Fruit fly (Drosophila melanogaster) whole organism, embryonic: ENCODE data around the gene CG5359.
A peak's percentile ranks its signal among the peaks of the same experiment; 100 is the strongest.

Source experiments
- Antp ChIP-seq: fragments of 200-800 bp; sonication (Bioruptor generic); optimal IDR thresholded peaks from 3 replicates; lab custom pipeline; 2016; ENCODE audit warnings: missing biosample characterization, missing genetic modification characterization
- Atf3 ChIP-seq: fragments of 200-800 bp; sonication (Bioruptor generic); optimal IDR thresholded peaks from 3 replicates; lab custom pipeline; 2016; ENCODE audit warnings: missing biosample characterization, missing genetic modification characterization
- B-H1 ChIP-seq: fragments of 200-800 bp; sonication (Bioruptor generic); IDR thresholded peaks from 3 replicates; pipeline ENCODE4 v1.3.6; 2022; ENCODE audit warnings: missing biosample characterization, missing genetic modification characterization
- Bteb2 ChIP-seq: fragments of 200-800 bp; sonication (Bioruptor generic); optimal IDR thresholded peaks from 2 replicates; lab custom pipeline; 2016; ENCODE audit warnings: missing biosample characterization, missing genetic modification characterization
- CG10565 ChIP-seq: fragments of 200-800 bp; sonication (Bioruptor generic); optimal IDR thresholded peaks from 3 replicates; lab custom pipeline; 2016; ENCODE audit warnings: missing biosample characterization, mild to moderate bottlenecking, missing genetic modification characterization
- CG12219 ChIP-seq: fragments of 200-800 bp; sonication (Bioruptor generic); optimal IDR thresholded peaks from 3 replicates; lab custom pipeline; 2018; ENCODE audit warnings: missing biosample characterization, mild to moderate bottlenecking, missing genetic modification characterization
- CG12391 ChIP-seq: fragments of 200-800 bp; sonication (Bioruptor generic); optimal IDR thresholded peaks from 3 replicates; lab custom pipeline; 2018; ENCODE audit warnings: missing biosample characterization, mild to moderate bottlenecking, missing genetic modification characterization, moderate library complexity
- CG15073 ChIP-seq: fragments of 200-800 bp; sonication (Bioruptor generic); optimal IDR thresholded peaks from 2 replicates; lab custom pipeline; 2016; ENCODE audit warnings: missing biosample characterization, missing genetic modification characterization
- CG17361 ChIP-seq: fragments of 200-800 bp; sonication (Bioruptor generic); IDR thresholded peaks from 3 replicates; pipeline ENCODE4 v1.3.6; 2022; ENCODE audit warnings: missing biosample characterization, missing genetic modification characterization
- CG2875 ChIP-seq: fragments of 200-800 bp; sonication (Bioruptor generic); optimal IDR thresholded peaks from 2 replicates; lab custom pipeline; 2017; ENCODE audit warnings: missing biosample characterization, mild to moderate bottlenecking, missing genetic modification characterization, missing genetic modification reagents
- CG31441 ChIP-seq: fragments of 200-800 bp; sonication (Bioruptor generic); IDR thresholded peaks from 2 replicates; pipeline ENCODE4 v1.3.6; 2022; ENCODE audit warnings: missing biosample characterization, missing genetic modification characterization
- CG33557 ChIP-seq: fragments of 200-800 bp; sonication (Bioruptor generic); optimal IDR thresholded peaks from 2 replicates; lab custom pipeline; 2019; ENCODE audit warnings: missing biosample characterization, mild to moderate bottlenecking, missing genetic modification characterization, moderate library complexity
- CG4730 ChIP-seq: fragments of 200-800 bp; sonication (Bioruptor generic); IDR thresholded peaks from 2 replicates; pipeline ENCODE4 v1.3.6; 2022; ENCODE audit warnings: missing biosample characterization, missing genetic modification characterization
- CG6175 ChIP-seq: fragments of 200-800 bp; sonication (Bioruptor generic); IDR thresholded peaks from 3 replicates; pipeline ENCODE4 v1.3.6; 2022; ENCODE audit warnings: missing biosample characterization, missing genetic modification characterization
- CG6765 ChIP-seq: fragments of 200-800 bp; sonication (Bioruptor generic); optimal IDR thresholded peaks from 3 replicates; lab custom pipeline; 2017; ENCODE audit warnings: missing biosample characterization, mild to moderate bottlenecking, missing genetic modification characterization
- CG8478 ChIP-seq: fragments of >200 bp; optimal IDR thresholded peaks from 2 replicates; lab custom pipeline; 2018
- D19A ChIP-seq: fragments of 200-800 bp; optimal IDR thresholded peaks from 3 replicates; lab custom pipeline; 2019; ENCODE audit warnings: missing biosample characterization, mild to moderate bottlenecking, missing genetic modification characterization, moderate library complexity
- Dek ChIP-seq: fragments of 200-800 bp; sonication (Bioruptor generic); optimal IDR thresholded peaks from 3 replicates; lab custom pipeline; 2019; ENCODE audit warnings: missing biosample characterization, mild to moderate bottlenecking, missing genetic modification characterization, moderate library complexity
- Doc2 ChIP-seq: fragments of 200-800 bp; sonication (Bioruptor generic); IDR thresholded peaks from 2 replicates; pipeline ENCODE4 v1.3.6; 2022; ENCODE audit warnings: missing biosample characterization, missing genetic modification characterization
- ERR ChIP-seq: fragments of 200-800 bp; sonication (Bioruptor generic); optimal IDR thresholded peaks from 2 replicates; lab custom pipeline; 2016; ENCODE audit warnings: missing biosample characterization, missing genetic modification characterization
- MESR4 ChIP-seq: fragments of 200-800 bp; sonication (Bioruptor generic); optimal IDR thresholded peaks from 2 replicates; lab custom pipeline; 2018; ENCODE audit warnings: missing biosample characterization, mild to moderate bottlenecking, missing genetic modification characterization, moderate library complexity
- Ptx1 ChIP-seq: fragments of 200-800 bp; sonication (Bioruptor generic); IDR thresholded peaks from 2 replicates; pipeline ENCODE4 v1.3.6; 2022; ENCODE audit warnings: missing biosample characterization, missing genetic modification characterization
- Sox102F ChIP-seq: fragments of 200-800 bp; sonication (Bioruptor generic); optimal IDR thresholded peaks from 2 replicates; lab custom pipeline; 2018; ENCODE audit warnings: missing biosample characterization, mild to moderate bottlenecking, missing genetic modification characterization, moderate library complexity
- Sry-δ ChIP-seq: fragments of 200-800 bp; sonication (Bioruptor generic); optimal IDR thresholded peaks from 2 replicates; lab custom pipeline; 2016; ENCODE audit warnings: missing biosample characterization, missing genetic modification characterization
- Vsx1 ChIP-seq: fragments of 200-800 bp; sonication (Bioruptor generic); optimal IDR thresholded peaks from 2 replicates; lab custom pipeline; 2017; ENCODE audit warnings: missing biosample characterization, mild to moderate bottlenecking, missing genetic modification characterization, missing genetic modification reagents
- ara ChIP-seq: fragments of 200-800 bp; sonication (Bioruptor generic); IDR thresholded peaks from 2 replicates; pipeline ENCODE4 v1.3.6; 2022; ENCODE audit warnings: missing biosample characterization, missing genetic modification characterization
- bigmax ChIP-seq: fragments of 200-800 bp; sonication (Bioruptor generic); optimal IDR thresholded peaks from 2 replicates; lab custom pipeline; 2018; ENCODE audit warnings: missing biosample characterization, mild to moderate bottlenecking, missing genetic modification characterization
- cato ChIP-seq: fragments of 200-800 bp; sonication (Bioruptor generic); optimal IDR thresholded peaks from 2 replicates; lab custom pipeline; 2016; ENCODE audit warnings: missing biosample characterization, missing genetic modification characterization, borderline replicate concordance
- cg ChIP-seq: fragments of 200-800 bp; sonication (Bioruptor generic); optimal IDR thresholded peaks from 3 replicates; lab custom pipeline; 2019; ENCODE audit warnings: missing biosample characterization, mild to moderate bottlenecking, missing genetic modification characterization, moderate library complexity
- chinmo ChIP-seq: fragments of 200-800 bp; sonication (Bioruptor generic); IDR thresholded peaks from 4 replicates; pipeline ENCODE4 v1.3.6; 2022; ENCODE audit warnings: missing biosample characterization, missing genetic modification characterization; ENCODE audit not compliant: partially characterized antibody
- corto ChIP-seq: fragments of 200-800 bp; sonication (Bioruptor generic); optimal IDR thresholded peaks from 2 replicates; lab custom pipeline; 2016; ENCODE audit warnings: missing biosample characterization, mild to moderate bottlenecking, missing genetic modification characterization, moderate library complexity
- crp ChIP-seq, 2 experiments: fragments of 200-800 bp; sonication (Bioruptor generic); optimal IDR thresholded peaks; 2 replicates in 1 of 2; 3 replicates in 1 of 2; lab custom pipeline; 2017; ENCODE audit warnings: missing biosample characterization in 2 of 2, missing genetic modification characterization in 2 of 2, mild to moderate bottlenecking in 1 of 2, moderate library complexity in 1 of 2
- hb ChIP-seq: fragments of 200-800 bp; sonication (Bioruptor generic); IDR thresholded peaks from 3 replicates; pipeline ENCODE4 v1.3.6; 2022; ENCODE audit warnings: missing biosample characterization, missing genetic modification characterization; ENCODE audit not compliant: partially characterized antibody
- insv ChIP-seq, 2 experiments: fragments of 200-800 bp; sonication (Bioruptor generic); optimal IDR thresholded peaks; 3 replicates each; lab custom pipeline; 2016 to 2018; ENCODE audit warnings: missing biosample characterization in 2 of 2, missing genetic modification characterization in 2 of 2
- oc ChIP-seq: fragments of 200-800 bp; sonication (Bioruptor generic); optimal IDR thresholded peaks from 2 replicates; lab custom pipeline; 2018; ENCODE audit warnings: missing biosample characterization, mild to moderate bottlenecking, missing genetic modification characterization, moderate library complexity
- peb ChIP-seq: fragments of 200-800 bp; sonication (Bioruptor generic); IDR thresholded peaks from 2 replicates; pipeline ENCODE4 v1.3.6; 2022; ENCODE audit warnings: missing biosample characterization, missing genetic modification characterization
- prd ChIP-seq, 3 experiments: fragments of >200 bp in 2 of 3; fragments of 200-800 bp in 1 of 3; sonication (Bioruptor generic) in 1 of 3; optimal IDR thresholded peaks in 2 of 3; IDR thresholded peaks in 1 of 3; 2 replicates in 2 of 3; 3 replicates in 1 of 3; pipeline versions ENCODE4 v1.3.6 to Lab custom; 2017 to 2022; ENCODE audit warnings: missing biosample characterization in 1 of 3, missing genetic modification characterization in 1 of 3
- psq ChIP-seq: fragments of 200-800 bp; sonication (Bioruptor generic); optimal IDR thresholded peaks from 2 replicates; lab custom pipeline; 2017; ENCODE audit warnings: missing biosample characterization, missing genetic modification characterization
- seq ChIP-seq: fragments of 200-800 bp; sonication (Bioruptor generic); IDR thresholded peaks from 2 replicates; pipeline ENCODE4 v1.3.6; 2022; ENCODE audit warnings: missing biosample characterization, missing genetic modification characterization
- sob ChIP-seq: fragments of 200-800 bp; sonication (Bioruptor generic); IDR thresholded peaks from 2 replicates; pipeline ENCODE4 v1.3.6; 2022; ENCODE audit warnings: missing biosample characterization, missing genetic modification characterization
- sr ChIP-seq: fragments of 200-800 bp; sonication (Bioruptor generic); IDR thresholded peaks from 3 replicates; pipeline ENCODE4 v1.3.6; 2022; ENCODE audit warnings: missing biosample characterization, missing genetic modification characterization
- ssp ChIP-seq: fragments of 200-800 bp; sonication (Bioruptor generic); IDR thresholded peaks from 2 replicates; pipeline ENCODE4 v1.3.6; 2022; ENCODE audit warnings: missing biosample characterization, missing genetic modification characterization
- tap ChIP-seq: fragments of 200-800 bp; optimal IDR thresholded peaks from 3 replicates; lab custom pipeline; 2019; ENCODE audit warnings: missing biosample characterization, mild to moderate bottlenecking, missing genetic modification characterization, moderate library complexity
- trem ChIP-seq: fragments of 200-800 bp; optimal IDR thresholded peaks from 3 replicates; lab custom pipeline; 2019; ENCODE audit warnings: missing biosample characterization, mild to moderate bottlenecking, missing genetic modification characterization, moderate library complexity
- trh ChIP-seq: fragments of 200-800 bp; sonication (Bioruptor generic); optimal IDR thresholded peaks from 2 replicates; lab custom pipeline; 2016; ENCODE audit warnings: missing biosample characterization, missing genetic modification characterization
- tx ChIP-seq: fragments of 200-800 bp; sonication (Bioruptor generic); optimal IDR thresholded peaks from 2 replicates; lab custom pipeline; 2016; ENCODE audit warnings: missing biosample characterization, missing genetic modification characterization
- vvl ChIP-seq: fragments of 200-800 bp; sonication (Bioruptor generic); IDR thresholded peaks from 2 replicates; pipeline ENCODE4 v1.3.6; 2022; ENCODE audit warnings: missing biosample characterization, missing genetic modification characterization

Gene CG5359

DNA sequence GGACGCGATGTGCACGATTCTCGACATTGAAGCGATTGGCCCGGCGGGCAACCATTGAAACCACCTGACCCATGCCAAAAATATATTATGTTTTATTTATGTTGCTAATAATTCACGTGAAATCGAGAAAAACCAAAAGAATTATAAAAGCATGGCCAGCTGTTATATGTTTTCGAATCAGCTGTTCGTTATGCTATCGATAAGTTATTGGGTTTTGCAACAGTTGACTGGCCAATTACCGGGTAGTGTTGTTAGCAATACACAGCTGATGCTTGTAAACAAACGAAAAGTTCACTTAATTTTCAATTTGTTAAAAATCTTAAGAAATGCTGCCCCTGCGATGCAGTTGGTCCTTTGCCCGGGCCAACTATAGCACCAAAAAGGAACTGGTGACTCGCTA is 44.3 kb upstream of the CG5359 start, which contains the start of the genes CG11722 and mtTFB2 (continued):
- no peak for TF ChIP-seq cato (GFP tag; lab: Kevin White, UChicago)
- no peak for TF ChIP-seq Sox102F (GFP tag; lab: Kevin White, UChicago)
- peak; percentile 29 for TF ChIP-seq Sry-δ
- peak; percentile 12 for TF ChIP-seq MESR4 (GFP tag; lab: Kevin White, UChicago)

DNA sequence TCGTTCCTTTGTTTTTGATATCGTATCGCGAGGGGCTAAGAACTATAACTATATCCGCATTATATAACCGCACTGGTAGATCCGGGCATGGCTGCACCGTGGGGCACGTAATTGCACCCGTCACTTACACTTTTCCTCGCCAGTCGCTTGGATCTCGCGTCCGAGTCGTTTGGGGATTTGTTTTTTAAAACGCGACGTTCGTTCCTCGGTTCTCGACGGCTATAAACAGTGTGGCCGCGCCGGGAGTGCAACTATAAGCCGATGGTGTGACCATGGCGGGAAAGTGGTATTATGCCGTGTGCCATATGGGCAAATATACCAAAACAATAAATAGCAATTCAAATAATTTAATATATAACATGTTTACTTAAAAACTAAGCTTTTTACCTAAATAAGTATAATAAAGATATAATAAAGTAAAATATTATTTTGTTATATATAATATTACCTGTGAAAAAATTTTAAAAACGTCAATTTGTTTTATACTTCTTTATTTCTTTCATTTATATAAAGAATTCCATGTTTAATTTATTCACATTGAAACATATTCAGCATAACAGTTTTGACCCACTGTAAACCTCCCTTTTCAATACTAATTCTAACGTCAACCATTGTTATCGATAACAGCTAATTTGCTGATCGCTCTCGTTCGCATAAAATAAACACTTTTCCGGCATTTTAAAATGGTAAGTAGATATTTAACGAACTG is 41.7 kb upstream of the CG5359 start, which contains the start of the genes Mical and CG3909:
Gene Mical, minus strand, starts transcription at position 232 of the 709 bp plus-strand sequence.
Gene CG3909, plus strand, starts transcription at position 607 of the 709 bp plus-strand sequence.
- TF ChIP-seq Vsx1 (GFP tag; lab: Kevin White, UChicago) (peak; percentile 96), insv (GFP tag; optimal IDR thresholded peaks at IDR 0.05; lab: Kevin White, UChicago) (peak in 1 of 2 experiments; percentile 46), hb (GFP tag; lab: Robert Waterston, UW) (peak; percentile 56; the same call in 1 of the 3 replicates), psq (GFP tag; lab: Kevin White, UChicago) (peak; percentile 69), vvl (GFP tag; lab: Robert Waterston, UW) (peak; percentile 97), CG6175 (peak; percentile 73; the same call in 2 of the 3 replicates), B-H1 (GFP tag; lab: Robert Waterston, UW) (peak; percentile 89), seq (peak; percentile 83), crp (GFP tag; optimal IDR thresholded peaks at IDR 0.05; lab: Kevin White, UChicago) (peak in 1 of 2 experiments; percentile 58), Doc2 (GFP tag; lab: Robert Waterston, UW) (no peak), corto (GFP tag; lab: Kevin White, UChicago) (peak; percentile 47), tap (peak; percentile 85), Antp (peak; percentile 31), CG10565 (GFP tag; lab: Kevin White, UChicago) (no peak), CG17361 (peak; percentile 92), Ptx1 (GFP tag; lab: Robert Waterston, UW) (peak; percentile 93), CG4730 (GFP tag; lab: Robert Waterston, UW) (peak; percentile 89), peb (GFP tag; lab: Robert Waterston, UW) (peak; percentile 50; the same call in 1 of the 2 replicates), oc (tag; lab: Kevin White, UChicago) (peak; percentile 71), trh (GFP tag; lab: Kevin White, UChicago) (peak; percentile 2), ara (GFP tag; lab: Robert Waterston, UW) (peak; percentile 59; the same call in 1 of the 2 replicates), CG31441 (GFP tag; lab: Robert Waterston, UW) (peak; percentile 92), prd (optimal IDR thresholded peaks at IDR 0.05; lab: Kevin White, UChicago) (no peak), prd (GFP tag; IDR thresholded peaks at IDR 0.05; lab: Robert Waterston, UW) (peak; percentile 91), tx (GFP tag; lab: Kevin White, UChicago) (peak; percentile 43), cg (GFP tag; lab: Kevin White, UChicago) (peak; percentile 52), Atf3 (GFP tag; lab: Kevin White, UChicago) (no peak), Dek (tag; lab: Kevin White, UChicago) (peak; percentile 89), sr (GFP tag; lab: Robert Waterston, UW) (peak; percentile 12; the same call in 1 of the 3 replicates), CG33557 (peak; percentile 31), ssp (peak; percentile 83), sob (GFP tag; lab: Robert Waterston, UW) (peak; percentile 88), Bteb2 (GFP tag; lab: Kevin White, UChicago) (peak; percentile 49), CG12391 (peak; percentile 94), ERR (GFP tag; lab: Kevin White, UChicago) (no peak), CG2875 (GFP tag; lab: Kevin White, UChicago) (peak; percentile 52), trem (tag; lab: Kevin White, UChicago) (peak; percentile 85), D19A (peak; percentile 82), bigmax (GFP tag; lab: Kevin White, UChicago) (no peak), CG12219 (peak; percentile 35), CG15073 (no peak), CG6765 (GFP tag; lab: Kevin White, UChicago) (peak; percentile 73), chinmo (GFP tag; lab: Robert Waterston, UW) (peak; percentile 72; the same call in 1 of the 4 replicates), CG8478 (lab: Kevin White, UChicago) (no peak)
